Worm (Caenorhabditis elegans) whole organism, L3 larva: ENCODE results near the gene gln-3.
"Not testable (repeated sequence)": the region's sequence is repeated elsewhere in the genome, so short reads cannot be mapped to it uniquely, and the experiment has no call there.

Experiments
- ZK546.5 ChIP-seq: sonication (generic microtip); optimal IDR thresholded peaks from 2 replicates; lab custom pipeline; 2017; ENCODE audit warnings: missing biosample characterization, missing genetic modification characterization
- aly-2 ChIP-seq: fragments of 150-350 bp; optimal IDR thresholded peaks from 2 replicates; lab custom pipeline; 2014; ENCODE audit warnings: missing biosample characterization, missing genetic modification characterization
- ama-1 ChIP-seq: fragments of 150-350 bp; optimal IDR thresholded peaks from 2 replicates; lab custom pipeline; 2018
- egl-5 ChIP-seq: fragments of 150-350 bp; optimal IDR thresholded peaks from 2 replicates; lab custom pipeline; 2017; ENCODE audit warnings: missing biosample characterization, missing genetic modification reagents, missing genetic modification characterization, inconsistent platforms
- elt-3 ChIP-seq, 3 experiments: fragments of 150-350 bp in 1 of 3; sonication (generic microtip) in 2 of 3; optimal IDR thresholded peaks; 2 replicates in 2 of 3; 4 replicates in 1 of 3; lab custom pipeline; 2014 to 2017; ENCODE audit warnings: missing biosample characterization in 3 of 3, missing genetic modification characterization in 3 of 3
- fos-1 ChIP-seq: fragments of 150-350 bp; optimal IDR thresholded peaks from 2 replicates; lab custom pipeline; 2014; ENCODE audit warnings: missing biosample characterization, missing genetic modification characterization
- jun-1 ChIP-seq: fragments of 150-350 bp; optimal IDR thresholded peaks from 2 replicates; lab custom pipeline; 2014; ENCODE audit warnings: missing biosample characterization, missing genetic modification reagents, missing genetic modification characterization
- mdl-1 ChIP-seq: fragments of 150-350 bp; optimal IDR thresholded peaks from 2 replicates; lab custom pipeline; 2014; ENCODE audit warnings: missing biosample characterization, missing genetic modification characterization
- nfya-1 ChIP-seq: sonication (generic microtip); optimal IDR thresholded peaks from 2 replicates; lab custom pipeline; 2017; ENCODE audit warnings: missing genetic modification characterization, mild to moderate bottlenecking, missing compliant biosample characterization, antibody characterized with exemption, moderate library complexity; ENCODE audit not compliant: insufficient read depth
- nhr-12 ChIP-seq: fragments of 150-350 bp; optimal IDR thresholded peaks from 2 replicates; lab custom pipeline; 2014; ENCODE audit warnings: missing biosample characterization, missing genetic modification characterization
- nhr-237 ChIP-seq: fragments of 150-350 bp; optimal IDR thresholded peaks from 2 replicates; lab custom pipeline; 2014; ENCODE audit warnings: missing biosample characterization, missing genetic modification characterization
- unc-39 ChIP-seq: sonication (generic microtip); optimal IDR thresholded peaks from 4 replicates; lab custom pipeline; 2017; ENCODE audit warnings: missing biosample characterization, missing genetic modification characterization
- unc-62 ChIP-seq: fragments of 150-350 bp; sonication (generic microtip); optimal IDR thresholded peaks from 4 replicates; lab custom pipeline; 2014; ENCODE audit warnings: missing biosample characterization, missing genetic modification reagents, missing genetic modification characterization
- ztf-11 ChIP-seq: fragments of 150-350 bp; optimal IDR thresholded peaks from 2 replicates; lab custom pipeline; 2014; ENCODE audit warnings: missing biosample characterization, missing genetic modification characterization

ce11 chrIV:16167331-16167730 lies 3.1 kb downstream of the gln-3 start:
- TF ChIP-seq unc-62 (GFP tag; lab: Kevin White, UChicago); nhr-12; elt-3 (tag; optimal IDR thresholded peaks at IDR 0.05; lab: Kevin White, UChicago); aly-2; mdl-1 (tag; lab: Kevin White, UChicago); jun-1 (tag; lab: Kevin White, UChicago); nhr-237 (tag; lab: Kevin White, UChicago); unc-39 (tag; lab: Kevin White, UChicago); egl-5; nfya-1 (tag; lab: Kevin White, UChicago); ZK546.5 (tag; lab: Kevin White, UChicago); fos-1 (tag; lab: Kevin White, UChicago); ztf-11 (tag; lab: Kevin White, UChicago); ama-1 (lab: Kevin White, UChicago): not testable (repeated sequence)
